Worm (Caenorhabditis elegans): Measurements from ENCODE around the gene C31E10.11.
A peak's percentile ranks its signal among the peaks of the same experiment; 100 is the strongest.

Gene C31E10.11

ce11 chrX:14024400-14024953 is 33.9 kb upstream of the C31E10.11 start:
- TF ChIP-seq ets-7 (tag; optimal IDR thresholded peaks at IDR 0.05) (no peak), hmg-4 (GFP tag; optimal IDR thresholded peaks at IDR 0.05) (peak; percentile 20)

ce11 chrX:14020290-14020689 is 29.7 kb upstream of the C31E10.11 start, which contains the start of gene C04C11.1:
Gene C04C11.1 (plus strand): TSS chrX:14020590.
- TF ChIP-seq ama-1 (optimal IDR thresholded peaks at IDR 0.05) (no peak), ceh-36 (tag; optimal IDR thresholded peaks at IDR 0.05) (no peak), hmbx-1 (tag; optimal IDR thresholded peaks at IDR 0.05) (no peak), F13C5.2 (tag; optimal IDR thresholded peaks at IDR 0.05) (no peak), tra-4 (tag; optimal IDR thresholded peaks at IDR 0.05) (no peak), flt-1 (GFP tag; IDR thresholded peaks at IDR 0.05) (no peak), B0310.2 (tag; optimal IDR thresholded peaks at IDR 0.05) (no peak), sea-1 (GFP tag; conservative IDR thresholded peaks at IDR 0.05) (no peak), hmg-4 (GFP tag; optimal IDR thresholded peaks at IDR 0.05) (no peak), pes-1 (GFP tag; IDR thresholded peaks at IDR 0.05) (no peak), ceh-13 (GFP tag; optimal IDR thresholded peaks at IDR 0.05) (no peak), ets-7 (tag; optimal IDR thresholded peaks at IDR 0.05) (no peak), tbx-37 (GFP tag; conservative IDR thresholded peaks at IDR 0.05) (no peak), tbx-11 (GFP tag; IDR thresholded peaks at IDR 0.05) (no peak), aly-1 (tag; optimal IDR thresholded peaks at IDR 0.05) (no peak), scrt-1 (GFP tag; IDR thresholded peaks at IDR 0.05) (no peak), hnd-1 (tag; optimal IDR thresholded peaks at IDR 0.05) (no peak)

ce11 chrX:14016698-14017097 is 26.1 kb upstream of the C31E10.11 start:
- TF ChIP-seq tbx-11 (GFP tag; IDR thresholded peaks at IDR 0.05): no peak
- no peak for TF ChIP-seq ceh-36 (tag; optimal IDR thresholded peaks at IDR 0.05)
- TF ChIP-seq ets-7 (tag; optimal IDR thresholded peaks at IDR 0.05): no peak
- no peak for TF ChIP-seq hmbx-1 (tag; optimal IDR thresholded peaks at IDR 0.05)
- TF ChIP-seq ama-1 (optimal IDR thresholded peaks at IDR 0.05): no peak
- TF ChIP-seq F13C5.2 (tag; optimal IDR thresholded peaks at IDR 0.05): peak; percentile 33
- no peak for TF ChIP-seq tbx-37 (GFP tag; conservative IDR thresholded peaks at IDR 0.05)
- TF ChIP-seq hmg-4 (GFP tag; optimal IDR thresholded peaks at IDR 0.05): peak; percentile 63
- no peak for TF ChIP-seq pes-1 (GFP tag; IDR thresholded peaks at IDR 0.05)
- no peak for TF ChIP-seq flt-1 (GFP tag; IDR thresholded peaks at IDR 0.05)
- TF ChIP-seq scrt-1 (GFP tag; IDR thresholded peaks at IDR 0.05): no peak
- no peak for TF ChIP-seq sea-1 (GFP tag; conservative IDR thresholded peaks at IDR 0.05)
- TF ChIP-seq B0310.2 (tag; optimal IDR thresholded peaks at IDR 0.05): no peak
- TF ChIP-seq aly-1 (tag; optimal IDR thresholded peaks at IDR 0.05): no peak
- TF ChIP-seq tra-4 (tag; optimal IDR thresholded peaks at IDR 0.05): no peak

DNA sequence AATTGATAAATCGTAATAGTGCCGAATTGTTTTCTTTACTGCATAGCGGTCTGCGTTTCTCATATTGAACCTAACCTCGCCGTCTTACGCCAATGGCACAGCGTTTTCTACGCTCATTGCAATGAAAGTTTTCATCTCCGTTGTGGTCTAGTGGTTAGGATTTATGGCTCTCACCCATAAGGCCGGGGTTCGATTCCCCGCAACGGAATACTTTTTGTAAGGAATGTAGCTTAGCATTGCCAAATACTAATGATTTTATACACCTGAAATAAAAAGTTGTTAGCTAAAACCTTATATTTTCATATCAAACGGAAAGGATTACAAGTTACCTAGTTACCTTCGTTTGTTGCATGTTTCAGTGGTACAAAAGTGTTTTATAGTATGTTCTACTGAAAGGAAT is 25.2 kb upstream of the C31E10.11 start:
- TF ChIP-seq tra-4 (tag; optimal IDR thresholded peaks at IDR 0.05) (peak; percentile 60), ama-1 (optimal IDR thresholded peaks at IDR 0.05) (no peak), flt-1 (GFP tag; IDR thresholded peaks at IDR 0.05) (peak; percentile 83), hmbx-1 (tag; optimal IDR thresholded peaks at IDR 0.05) (peak; percentile 49), pes-1 (GFP tag; IDR thresholded peaks at IDR 0.05) (peak; percentile 86), B0310.2 (tag; optimal IDR thresholded peaks at IDR 0.05) (peak; percentile 54), aly-1 (tag; optimal IDR thresholded peaks at IDR 0.05) (peak; percentile 69), sea-1 (GFP tag; conservative IDR thresholded peaks at IDR 0.05) (peak; percentile 84), ceh-13 (GFP tag; optimal IDR thresholded peaks at IDR 0.05) (peak; percentile 78), tbx-37 (GFP tag; conservative IDR thresholded peaks at IDR 0.05) (peak; percentile 66), hmg-4 (GFP tag; optimal IDR thresholded peaks at IDR 0.05) (peak; percentile 79), F13C5.2 (tag; optimal IDR thresholded peaks at IDR 0.05) (peak; percentile 79), tbx-11 (GFP tag; IDR thresholded peaks at IDR 0.05) (peak; percentile 84), scrt-1 (GFP tag; IDR thresholded peaks at IDR 0.05) (peak; percentile 85), ets-7 (tag; optimal IDR thresholded peaks at IDR 0.05) (peak; percentile 51), hnd-1 (tag; optimal IDR thresholded peaks at IDR 0.05) (peak; percentile 73), ceh-36 (tag; optimal IDR thresholded peaks at IDR 0.05) (peak; percentile 79)

DNA sequence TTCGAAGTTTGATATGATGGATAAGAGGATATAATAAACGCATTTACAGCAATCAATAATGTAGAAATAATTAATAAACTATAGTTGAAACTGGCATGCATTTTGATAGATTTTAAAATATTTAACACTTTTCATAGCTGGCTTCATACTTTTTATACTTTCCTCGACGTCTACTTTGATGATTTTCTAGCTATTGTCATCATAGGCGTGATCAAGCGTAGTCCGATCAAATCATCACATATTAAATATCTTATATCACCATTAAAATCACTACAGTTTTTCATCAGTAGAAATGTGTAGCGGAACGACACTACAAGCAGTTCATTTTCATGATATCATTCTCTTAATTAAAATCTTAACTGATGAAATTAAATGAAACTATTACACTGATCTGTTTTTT is 24.8 kb upstream of the C31E10.11 start, which contains the start of gene C04C11.25:
Gene C04C11.25 (minus strand): TSS at position 101 of the 400 bp plus-strand sequence.
- TF ChIP-seq flt-1 (GFP tag; IDR thresholded peaks at IDR 0.05) (no peak), pes-1 (GFP tag; IDR thresholded peaks at IDR 0.05) (no peak), ceh-36 (tag; optimal IDR thresholded peaks at IDR 0.05) (no peak), ama-1 (optimal IDR thresholded peaks at IDR 0.05) (no peak), tra-4 (tag; optimal IDR thresholded peaks at IDR 0.05) (no peak), aly-1 (tag; optimal IDR thresholded peaks at IDR 0.05) (no peak), sea-1 (GFP tag; conservative IDR thresholded peaks at IDR 0.05) (no peak), tbx-11 (GFP tag; IDR thresholded peaks at IDR 0.05) (no peak), hmbx-1 (tag; optimal IDR thresholded peaks at IDR 0.05) (no peak), ets-7 (tag; optimal IDR thresholded peaks at IDR 0.05) (no peak), hmg-4 (GFP tag; optimal IDR thresholded peaks at IDR 0.05) (no peak), B0310.2 (tag; optimal IDR thresholded peaks at IDR 0.05) (no peak)

DNA sequence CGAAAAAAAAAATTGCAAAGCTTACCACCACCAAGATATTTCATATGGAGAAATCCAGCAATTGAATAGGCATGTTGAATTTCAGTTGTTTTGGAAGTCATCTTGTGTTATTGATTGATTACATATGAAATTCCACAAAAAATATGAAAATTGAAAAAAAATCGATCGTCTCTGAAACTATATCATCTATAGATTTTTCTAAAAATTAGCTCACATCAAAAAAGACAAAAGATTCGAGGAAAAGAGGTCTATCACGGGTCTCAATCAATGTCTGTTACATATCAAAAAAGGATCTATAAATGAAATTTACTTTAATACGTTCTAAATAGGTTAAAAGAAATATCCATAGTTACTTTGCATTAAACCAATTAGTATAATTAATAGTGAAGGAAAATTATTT is 21.8 kb upstream of the C31E10.11 start, which contains the start of gene tbc-19:
Gene tbc-19 (minus strand): TSS at position 101 of the 400 bp plus-strand sequence.
- no peak for TF ChIP-seq tbx-11 (GFP tag; IDR thresholded peaks at IDR 0.05)
- TF ChIP-seq aly-1 (tag; optimal IDR thresholded peaks at IDR 0.05): no peak
- no peak for TF ChIP-seq pes-1 (GFP tag; IDR thresholded peaks at IDR 0.05)
- no peak for TF ChIP-seq scrt-1 (GFP tag; IDR thresholded peaks at IDR 0.05)
- no peak for TF ChIP-seq flt-1 (GFP tag; IDR thresholded peaks at IDR 0.05)
- no peak for TF ChIP-seq ceh-36 (tag; optimal IDR thresholded peaks at IDR 0.05)
- TF ChIP-seq ceh-13 (GFP tag; optimal IDR thresholded peaks at IDR 0.05): no peak
- TF ChIP-seq ama-1 (optimal IDR thresholded peaks at IDR 0.05): no peak
- TF ChIP-seq hmbx-1 (tag; optimal IDR thresholded peaks at IDR 0.05): no peak
- TF ChIP-seq B0310.2 (tag; optimal IDR thresholded peaks at IDR 0.05): no peak
- no peak for TF ChIP-seq tbx-37 (GFP tag; conservative IDR thresholded peaks at IDR 0.05)
- TF ChIP-seq ets-7 (tag; optimal IDR thresholded peaks at IDR 0.05): no peak

DNA sequence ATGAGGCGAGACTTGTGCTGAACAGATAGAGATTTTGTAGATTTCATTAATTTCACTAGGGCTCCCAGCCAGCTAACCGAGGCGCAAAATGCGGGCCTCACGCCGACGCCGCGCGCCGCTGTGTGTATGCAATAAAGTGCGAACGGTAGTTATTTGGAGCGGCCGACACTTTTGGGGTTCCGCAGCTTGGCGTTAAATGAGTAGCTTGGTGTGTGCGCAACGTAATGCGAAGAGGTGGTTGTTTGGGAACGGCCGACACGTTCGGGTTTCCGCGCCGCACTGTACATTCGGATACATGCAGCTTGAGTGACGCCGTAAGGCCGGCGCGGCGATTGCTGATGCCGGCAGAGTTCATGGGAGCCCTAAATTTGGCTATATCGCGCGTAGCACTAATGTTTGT is 17.6 kb upstream of the C31E10.11 start:
- TF ChIP-seq flt-1 (GFP tag; IDR thresholded peaks at IDR 0.05) (no peak), hmg-4 (GFP tag; optimal IDR thresholded peaks at IDR 0.05) (no peak), aly-1 (tag; optimal IDR thresholded peaks at IDR 0.05) (no peak), tbx-11 (GFP tag; IDR thresholded peaks at IDR 0.05) (no peak), tra-4 (tag; optimal IDR thresholded peaks at IDR 0.05) (no peak), ets-7 (tag; optimal IDR thresholded peaks at IDR 0.05) (no peak), scrt-1 (GFP tag; IDR thresholded peaks at IDR 0.05) (no peak), sea-1 (GFP tag; conservative IDR thresholded peaks at IDR 0.05) (no peak), B0310.2 (tag; optimal IDR thresholded peaks at IDR 0.05) (no peak), hnd-1 (tag; optimal IDR thresholded peaks at IDR 0.05) (no peak), ceh-36 (tag; optimal IDR thresholded peaks at IDR 0.05) (no peak), hmbx-1 (tag; optimal IDR thresholded peaks at IDR 0.05) (no peak), ama-1 (optimal IDR thresholded peaks at IDR 0.05) (no peak), pes-1 (GFP tag; IDR thresholded peaks at IDR 0.05) (no peak), F13C5.2 (tag; optimal IDR thresholded peaks at IDR 0.05) (no peak)

Measured in whole organism, early embryonic.